Fruit fly (Drosophila melanogaster) whole organism, embryonic: ENCODE results near the gene NimC3.

Experiments used
- Ada2b ChIP-seq: fragments of 200-800 bp; sonication (Bioruptor generic); IDR thresholded peaks from 2 replicates; pipeline ENCODE4 v1.3.6; 2022; ENCODE audit warnings: missing biosample characterization, missing genetic modification characterization
- CG11398 ChIP-seq: fragments of 200-800 bp; sonication (Bioruptor generic); optimal IDR thresholded peaks from 2 replicates; lab custom pipeline; 2016; ENCODE audit warnings: missing biosample characterization, missing genetic modification characterization
- CG11723 ChIP-seq: fragments of 200-800 bp; sonication (Bioruptor generic); optimal IDR thresholded peaks from 2 replicates; lab custom pipeline; 2017; ENCODE audit warnings: missing biosample characterization, mild to moderate bottlenecking, missing genetic modification characterization
- CG13624 ChIP-seq: fragments of 200-800 bp; sonication (Bioruptor generic); optimal IDR thresholded peaks from 2 replicates; lab custom pipeline; 2016; ENCODE audit warnings: missing biosample characterization, missing genetic modification characterization
- CG15479 ChIP-seq: fragments of 200-800 bp; sonication (Bioruptor generic); optimal IDR thresholded peaks from 3 replicates; lab custom pipeline; 2019; ENCODE audit warnings: missing biosample characterization, mild to moderate bottlenecking, missing genetic modification characterization, moderate library complexity
- CG15696 ChIP-seq: fragments of 200-800 bp; sonication (Bioruptor generic); optimal IDR thresholded peaks from 2 replicates; lab custom pipeline; 2019; ENCODE audit warnings: missing biosample characterization, mild to moderate bottlenecking, missing genetic modification characterization, moderate library complexity
- CG16813 ChIP-seq: fragments of 200-800 bp; sonication (Bioruptor generic); IDR thresholded peaks from 3 replicates; pipeline ENCODE4 v1.3.6; 2022; ENCODE audit warnings: missing biosample characterization, missing genetic modification characterization; ENCODE audit not compliant: partially characterized antibody
- CG17802 ChIP-seq: fragments of 200-800 bp; sonication (Bioruptor generic); optimal IDR thresholded peaks from 2 replicates; lab custom pipeline; 2018; ENCODE audit warnings: missing biosample characterization, mild to moderate bottlenecking, missing genetic modification characterization, moderate library complexity
- CG18262 ChIP-seq: fragments of 200-800 bp; optimal IDR thresholded peaks from 3 replicates; lab custom pipeline; 2019; ENCODE audit warnings: missing biosample characterization, mild to moderate bottlenecking, missing genetic modification characterization, moderate library complexity
- CG2129 ChIP-seq: fragments of 200-800 bp; sonication (Bioruptor generic); IDR thresholded peaks from 2 replicates; pipeline ENCODE4 v1.3.6; 2022; ENCODE audit warnings: missing biosample characterization, missing genetic modification characterization; ENCODE audit not compliant: partially characterized antibody
- CG31388 ChIP-seq: fragments of 200-800 bp; sonication (Bioruptor generic); optimal IDR thresholded peaks from 2 replicates; lab custom pipeline; 2016; ENCODE audit warnings: missing biosample characterization, missing genetic modification characterization
- CG4328 ChIP-seq: fragments of 200-800 bp; sonication (Bioruptor generic); optimal IDR thresholded peaks from 3 replicates; lab custom pipeline; 2017; ENCODE audit warnings: missing biosample characterization, missing genetic modification reagents, missing genetic modification characterization
- CG4854 ChIP-seq: fragments of 200-800 bp; sonication (Bioruptor generic); optimal IDR thresholded peaks from 2 replicates; lab custom pipeline; 2016; ENCODE audit warnings: missing biosample characterization, missing genetic modification characterization, inconsistent platforms
- CG6254 ChIP-seq: fragments of 200-800 bp; sonication (Bioruptor generic); optimal IDR thresholded peaks from 3 replicates; lab custom pipeline; 2017; ENCODE audit warnings: mild to moderate bottlenecking, missing biosample characterization, missing genetic modification reagents, missing genetic modification characterization
- CG6813 ChIP-seq: fragments of 200-800 bp; sonication (Bioruptor generic); optimal IDR thresholded peaks from 2 replicates; lab custom pipeline; 2017; ENCODE audit warnings: missing biosample characterization, missing genetic modification characterization, mild to moderate bottlenecking, moderate library complexity, missing genetic modification reagents
- CG8765 ChIP-seq: fragments of 200-800 bp; sonication (Bioruptor generic); IDR thresholded peaks from 2 replicates; pipeline ENCODE4 v1.3.6; 2022; ENCODE audit warnings: missing biosample characterization, missing genetic modification characterization
- CG9215 ChIP-seq: fragments of 200-800 bp; sonication (Bioruptor generic); IDR thresholded peaks from 2 replicates; pipeline ENCODE4 v1.3.6; 2022; ENCODE audit warnings: missing biosample characterization, missing genetic modification characterization
- CG9437 ChIP-seq: fragments of 200-800 bp; sonication (Bioruptor generic); optimal IDR thresholded peaks from 2 replicates; lab custom pipeline; 2018; ENCODE audit warnings: missing biosample characterization, mild to moderate bottlenecking, missing genetic modification characterization
- CG9817 ChIP-seq: fragments of 200-800 bp; sonication (Bioruptor generic); optimal IDR thresholded peaks from 2 replicates; lab custom pipeline; 2018; ENCODE audit warnings: missing biosample characterization, mild to moderate bottlenecking, missing genetic modification characterization, moderate library complexity
- Camta ChIP-seq: fragments of 200-800 bp; sonication (Bioruptor generic); optimal IDR thresholded peaks from 2 replicates; lab custom pipeline; 2016; ENCODE audit warnings: missing biosample characterization, missing genetic modification characterization
- CkIIα-i1 ChIP-seq: fragments of 200-800 bp; sonication (Bioruptor generic); IDR thresholded peaks from 2 replicates; pipeline ENCODE4 v1.3.6; 2022; ENCODE audit warnings: missing biosample characterization, missing genetic modification characterization
- Lim3 ChIP-seq: fragments of 200-800 bp; sonication (Bioruptor generic); IDR thresholded peaks from 2 replicates; pipeline ENCODE4 v1.3.6; 2022; ENCODE audit warnings: missing biosample characterization, missing genetic modification characterization
- Neu2 ChIP-seq: fragments of 200-800 bp; sonication (Bioruptor generic); optimal IDR thresholded peaks from 3 replicates; lab custom pipeline; 2016; ENCODE audit warnings: missing biosample characterization, missing genetic modification characterization, borderline replicate concordance
- Rfx ChIP-seq: fragments of 200-800 bp; sonication (Bioruptor generic); IDR thresholded peaks from 2 replicates; pipeline ENCODE4 v1.3.6; 2022; ENCODE audit warnings: missing biosample characterization, missing genetic modification characterization
- Xrp1 ChIP-seq: fragments of 200-800 bp; sonication (Bioruptor generic); IDR thresholded peaks from 2 replicates; pipeline ENCODE4 v1.3.6; 2022; ENCODE audit warnings: missing biosample characterization, missing genetic modification characterization
- YL-1 ChIP-seq: fragments of 200-800 bp; sonication (Bioruptor generic); optimal IDR thresholded peaks from 3 replicates; lab custom pipeline; 2017; ENCODE audit warnings: missing biosample characterization, mild to moderate bottlenecking, missing genetic modification characterization
- ato ChIP-seq: fragments of 200-800 bp; sonication (Bioruptor generic); IDR thresholded peaks from 2 replicates; pipeline ENCODE4 v1.3.6; 2022; ENCODE audit warnings: missing biosample characterization, missing genetic modification characterization; ENCODE audit not compliant: partially characterized antibody
- bcd ChIP-seq: fragments of 200-800 bp; sonication (Bioruptor generic); optimal IDR thresholded peaks from 2 replicates; lab custom pipeline; 2017; ENCODE audit warnings: missing biosample characterization, mild to moderate bottlenecking, missing genetic modification characterization
- cato ChIP-seq: fragments of 200-800 bp; sonication (Bioruptor generic); optimal IDR thresholded peaks from 2 replicates; lab custom pipeline; 2016; ENCODE audit warnings: missing biosample characterization, missing genetic modification characterization, borderline replicate concordance
- croc ChIP-seq: fragments of 200-800 bp; sonication (Bioruptor generic); conservative IDR thresholded peaks from 3 replicates; pipeline ENCODE4 v1.3.6; 2022; ENCODE audit warnings: missing biosample characterization, missing genetic modification characterization
- dpn ChIP-seq, 2 experiments: fragments of 200-800 bp; sonication (Bioruptor generic); optimal IDR thresholded peaks; 3 replicates each; lab custom pipeline; 2016; ENCODE audit warnings: missing biosample characterization in 2 of 2, missing genetic modification characterization in 2 of 2
- fd96Cb ChIP-seq: fragments of 200-800 bp; sonication (Bioruptor generic); optimal IDR thresholded peaks from 2 replicates; lab custom pipeline; 2018; ENCODE audit warnings: missing biosample characterization, mild to moderate bottlenecking, missing genetic modification characterization, moderate library complexity
- ftz-f1 ChIP-seq: fragments of 200-800 bp; sonication (Bioruptor generic); optimal IDR thresholded peaks from 2 replicates; lab custom pipeline; 2016; ENCODE audit warnings: missing biosample characterization, missing genetic modification characterization
- gem ChIP-seq: fragments of 200-800 bp; sonication (Bioruptor generic); optimal IDR thresholded peaks from 2 replicates; lab custom pipeline; 2019; ENCODE audit warnings: missing biosample characterization, mild to moderate bottlenecking, missing genetic modification characterization, moderate library complexity
- her ChIP-seq: fragments of 200-800 bp; sonication (Bioruptor generic); optimal IDR thresholded peaks from 2 replicates; lab custom pipeline; 2016; ENCODE audit warnings: missing biosample characterization, missing genetic modification characterization
- jigr1 ChIP-seq: fragments of 200-800 bp; sonication (Bioruptor generic); IDR thresholded peaks from 3 replicates; pipeline ENCODE4 v1.3.6; 2022; ENCODE audit warnings: missing biosample characterization, missing genetic modification characterization
- jumu ChIP-seq: fragments of 200-800 bp; sonication (Bioruptor generic); optimal IDR thresholded peaks from 3 replicates; lab custom pipeline; 2016; ENCODE audit warnings: missing biosample characterization, missing genetic modification characterization
- lbe ChIP-seq: fragments of 200-800 bp; sonication (Bioruptor generic); optimal IDR thresholded peaks from 2 replicates; lab custom pipeline; 2016; ENCODE audit warnings: missing biosample characterization, mild to moderate bottlenecking, missing genetic modification characterization
- lov ChIP-seq, 2 experiments: fragments of 200-800 bp in 1 of 2; fragments of >200 bp in 1 of 2; sonication (Bioruptor generic) in 1 of 2; IDR thresholded peaks in 1 of 2; optimal IDR thresholded peaks in 1 of 2; 2 replicates in 1 of 2; 3 replicates in 1 of 2; pipeline versions ENCODE4 v1.3.6 to Lab custom; 2017 to 2022; ENCODE audit warnings: missing biosample characterization in 1 of 2, missing genetic modification characterization in 1 of 2
- pan ChIP-seq, 4 experiments: fragments of >200 bp in 3 of 4; fragments of 200-800 bp in 1 of 4; sonication (Bioruptor generic) in 1 of 4; optimal IDR thresholded peaks in 3 of 4; IDR thresholded peaks in 1 of 4; 2 replicates each; pipeline versions ENCODE4 v1.3.6 to Lab custom; 2017 to 2022; ENCODE audit warnings: missing biosample characterization in 2 of 4, missing genetic modification characterization in 2 of 4, mixed read lengths in 1 of 4
- ranshi ChIP-seq: fragments of 200-800 bp; sonication (Bioruptor generic); IDR thresholded peaks from 2 replicates; pipeline ENCODE4 v1.3.6; 2022; ENCODE audit warnings: missing biosample characterization, missing genetic modification characterization
- sc ChIP-seq, 3 experiments: fragments of >200 bp in 2 of 3; fragments of 200-800 bp in 1 of 3; sonication (Bioruptor generic) in 1 of 3; optimal IDR thresholded peaks; 2 replicates in 2 of 3; 3 replicates in 1 of 3; lab custom pipeline; 2017; ENCODE audit warnings: mild to moderate bottlenecking in 1 of 3, missing biosample characterization in 1 of 3, missing genetic modification characterization in 1 of 3, missing genetic modification reagents in 1 of 3
- sd ChIP-seq: fragments of 200-800 bp; sonication (Bioruptor generic); optimal IDR thresholded peaks from 3 replicates; lab custom pipeline; 2018; ENCODE audit warnings: missing biosample characterization, mild to moderate bottlenecking, missing genetic modification characterization, moderate library complexity
- slp2 ChIP-seq: fragments of 200-800 bp; sonication (Bioruptor generic); optimal IDR thresholded peaks from 2 replicates; lab custom pipeline; 2016; ENCODE audit warnings: missing biosample characterization, missing genetic modification characterization
- stc ChIP-seq: fragments of 200-800 bp; sonication (Bioruptor generic); IDR thresholded peaks from 2 replicates; pipeline ENCODE4 v1.3.6; 2022; ENCODE audit warnings: missing biosample characterization, missing genetic modification characterization
- tna ChIP-seq: fragments of 200-800 bp; sonication (Bioruptor generic); IDR thresholded peaks from 2 replicates; pipeline ENCODE4 v1.3.6; 2022; ENCODE audit warnings: missing biosample characterization, missing genetic modification characterization; ENCODE audit not compliant: partially characterized antibody
- zen ChIP-seq: fragments of 200-800 bp; sonication (Bioruptor generic); optimal IDR thresholded peaks from 3 replicates; lab custom pipeline; 2018; ENCODE audit warnings: missing biosample characterization, mild to moderate bottlenecking, missing genetic modification characterization, moderate library complexity

Gene NimC3

dm6 chr2L:14022130-14022735, 2.2 kb upstream of the NimC3 start (continued):
- TF ChIP-seq cato (GFP tag; lab: Kevin White, UChicago), result peak; percentile 68
- TF ChIP-seq YL-1, result peak; percentile 84
- peak; percentile 8 for TF ChIP-seq slp2 (GFP tag; lab: Kevin White, UChicago)
- TF ChIP-seq Xrp1 (GFP tag; lab: Robert Waterston, UW), result peak; percentile 93
- no peak; the same call in 1 of the 2 replicates for TF ChIP-seq CG8765 (GFP tag; lab: Robert Waterston, UW)
- peak; percentile 19 for TF ChIP-seq her
- TF ChIP-seq lov (optimal IDR thresholded peaks at IDR 0.05; lab: Kevin White, UChicago), result no peak
- TF ChIP-seq lov (GFP tag; IDR thresholded peaks at IDR 0.05; lab: Robert Waterston, UW), result peak; percentile 84
- peak; percentile 87 for TF ChIP-seq Ada2b (GFP tag; lab: Robert Waterston, UW)
- peak; percentile 90 for TF ChIP-seq CG6813 (GFP tag; lab: Kevin White, UChicago)
- peak; percentile 20 for TF ChIP-seq CG31388 (GFP tag; lab: Kevin White, UChicago)
- TF ChIP-seq Lim3 (GFP tag; lab: Robert Waterston, UW), result peak; percentile 63
- TF ChIP-seq CG2129, result no peak
- peak; percentile 92 for TF ChIP-seq CG4328 (GFP tag; lab: Kevin White, UChicago)
- TF ChIP-seq CG9437 (GFP tag; lab: Kevin White, UChicago), result peak; percentile 93
- TF ChIP-seq CG13624, result peak; percentile 63
- TF ChIP-seq ranshi, result peak; percentile 94
- peak; percentile 98 for TF ChIP-seq CG18262 (tag; lab: Kevin White, UChicago)
- peak; percentile 91 for TF ChIP-seq croc
- peak; percentile 93 for TF ChIP-seq CG9817
- TF ChIP-seq CG17802, result peak; percentile 65
- peak; percentile 76 for TF ChIP-seq jigr1 (GFP tag; lab: Robert Waterston, UW)
- TF ChIP-seq bcd, result peak; percentile 93
- peak; percentile 92 for TF ChIP-seq CG9215 (GFP tag; lab: Robert Waterston, UW)
- no peak for TF ChIP-seq Neu2 (GFP tag; lab: Kevin White, UChicago)
- TF ChIP-seq Rfx, result peak; percentile 94
- TF ChIP-seq ftz-f1 (GFP tag; lab: Kevin White, UChicago), result no peak
- no peak for TF ChIP-seq CG16813 (GFP tag; lab: Robert Waterston, UW)
- TF ChIP-seq CG11723 (GFP tag; lab: Kevin White, UChicago), result peak; percentile 77
- TF ChIP-seq fd96Cb, result peak; percentile 92
- peak; percentile 92 for TF ChIP-seq zen
- TF ChIP-seq Camta (GFP tag; lab: Kevin White, UChicago), result peak; percentile 63
- TF ChIP-seq dpn (GFP tag; optimal IDR thresholded peaks at IDR 0.05; lab: Kevin White, UChicago), result peak; percentile 31 to 86
- no peak for TF ChIP-seq CG4854 (GFP tag; lab: Kevin White, UChicago)
- TF ChIP-seq CG6254 (GFP tag; lab: Kevin White, UChicago), result peak; percentile 79
- TF ChIP-seq sd, result peak; percentile 99
- TF ChIP-seq CkIIα-i1 (GFP tag; lab: Robert Waterston, UW), result 0 out of 2 replicates have a peak, but pooled peaks have one; percentile 23
- TF ChIP-seq stc (GFP tag; lab: Robert Waterston, UW), result peak; percentile 93
- no peak for TF ChIP-seq ato
- TF ChIP-seq CG11398 (GFP tag; lab: Kevin White, UChicago), result peak; percentile 23
- TF ChIP-seq sc (optimal IDR thresholded peaks at IDR 0.05; lab: Kevin White, UChicago), result no peak
- TF ChIP-seq sc (GFP tag; optimal IDR thresholded peaks at IDR 0.05; lab: Kevin White, UChicago), result peak; percentile 93
- TF ChIP-seq pan (optimal IDR thresholded peaks at IDR 0.05; lab: Kevin White, UChicago), result no peak
- peak in 1 of 2 experiments; percentile 93 for TF ChIP-seq pan (GFP tag; optimal IDR thresholded peaks at IDR 0.05 in 1 of 2, IDR thresholded peaks at IDR 0.05 in 1 of 2)
- TF ChIP-seq lbe (GFP tag; lab: Kevin White, UChicago), result no peak
- no peak for TF ChIP-seq CG15479
- TF ChIP-seq gem, result peak; percentile 99
- TF ChIP-seq CG15696, result peak; percentile 85
- TF ChIP-seq jumu (GFP tag; lab: Kevin White, UChicago), result peak; percentile 23
- TF ChIP-seq tna, result no peak
